Worm (Caenorhabditis elegans) whole organism, L1 larva: ENCODE measurements around the gene T27A8.2.

ENCODE experiments used
- C16A3.4 ChIP-seq: fragments of 150-350 bp; optimal IDR thresholded peaks from 2 replicates; lab custom pipeline; 2014; ENCODE audit warnings: missing biosample characterization, missing genetic modification characterization
- C34B4.2 ChIP-seq: sonication (generic microtip); optimal IDR thresholded peaks from 2 replicates; lab custom pipeline; 2017; ENCODE audit warnings: mild to moderate bottlenecking, missing genetic modification characterization, missing compliant biosample characterization
- F16B12.6 ChIP-seq: fragments of 150-350 bp; optimal IDR thresholded peaks from 2 replicates; lab custom pipeline; 2014; ENCODE audit warnings: missing biosample characterization, missing genetic modification characterization
- Y116A8C.19 ChIP-seq: sonication (generic microtip); optimal IDR thresholded peaks from 2 replicates; lab custom pipeline; 2016; ENCODE audit warnings: missing compliant biosample characterization, missing genetic modification characterization, borderline replicate concordance
- aly-2 ChIP-seq: fragments of 150-350 bp; optimal IDR thresholded peaks from 2 replicates; lab custom pipeline; 2014; ENCODE audit warnings: missing biosample characterization, missing genetic modification characterization
- ama-1 ChIP-seq: fragments of 150-350 bp; optimal IDR thresholded peaks from 2 replicates; lab custom pipeline; 2014
- blmp-1 ChIP-seq: fragments of 150-350 bp; optimal IDR thresholded peaks from 2 replicates; lab custom pipeline; 2014; ENCODE audit warnings: missing biosample characterization, missing genetic modification characterization
- ceh-63 ChIP-seq: fragments of 200-800 bp; sonication (Bioruptor generic); optimal IDR thresholded peaks from 2 replicates; lab custom pipeline; 2018; ENCODE audit warnings: mild to moderate bottlenecking, missing genetic modification characterization, missing compliant biosample characterization
- ceh-8 ChIP-seq: fragments of 200-800 bp; sonication (Bioruptor generic); optimal IDR thresholded peaks from 2 replicates; lab custom pipeline; 2018; ENCODE audit warnings: mild to moderate bottlenecking, missing genetic modification characterization, moderate library complexity, missing compliant biosample characterization
- ceh-82 ChIP-seq, 3 experiments: fragments of 150-350 bp in 1 of 3; sonication (generic microtip) in 2 of 3; optimal IDR thresholded peaks; 2 replicates each; lab custom pipeline; 2014 to 2017; ENCODE audit warnings: missing biosample characterization in 3 of 3, missing genetic modification characterization in 3 of 3
- ceh-90 ChIP-seq: sonication (generic microtip); optimal IDR thresholded peaks from 2 replicates; lab custom pipeline; 2016; ENCODE audit warnings: missing genetic modification characterization, missing compliant biosample characterization
- ces-1 ChIP-seq: fragments of 150-350 bp; optimal IDR thresholded peaks from 2 replicates; lab custom pipeline; 2014; ENCODE audit warnings: missing biosample characterization, missing genetic modification reagents, missing genetic modification characterization
- dsc-1 ChIP-seq: sonication (generic microtip); optimal IDR thresholded peaks from 2 replicates; lab custom pipeline; 2016; ENCODE audit warnings: mild to moderate bottlenecking, missing genetic modification characterization, missing compliant biosample characterization
- efl-1 ChIP-seq, 4 experiments: fragments of 150-350 bp; optimal IDR thresholded peaks in 3 of 4; peaks in 1 of 4; 1 replicate in 1 of 4; 2 replicates in 3 of 4; lab custom pipeline; 2014; ENCODE audit warnings: missing biosample characterization in 2 of 4, missing genetic modification characterization in 2 of 4, missing genetic modification reagents in 2 of 4
- efl-3 ChIP-seq: fragments of 200-800 bp; sonication (Bioruptor generic); optimal IDR thresholded peaks from 2 replicates; lab custom pipeline; 2018; ENCODE audit warnings: mild to moderate bottlenecking, missing genetic modification characterization, missing compliant biosample characterization
- egl-13 ChIP-seq: sonication (generic microtip); optimal IDR thresholded peaks from 2 replicates; lab custom pipeline; 2016; ENCODE audit warnings: missing genotype, missing genetic modification reagents, missing genetic modification characterization, missing compliant biosample characterization
- elt-2 ChIP-seq: sonication (generic microtip); optimal IDR thresholded peaks from 2 replicates; lab custom pipeline; 2016; ENCODE audit warnings: missing genetic modification characterization, mild to moderate bottlenecking, inconsistent platforms, missing compliant biosample characterization, missing genetic modification reagents
- elt-3 ChIP-seq, 6 experiments: fragments of 150-350 bp in 1 of 6; sonication (generic microtip); optimal IDR thresholded peaks; 2 replicates each; lab custom pipeline; 2017 to 2018; ENCODE audit warnings: missing biosample characterization in 6 of 6, missing genetic modification characterization in 6 of 6, inconsistent platforms in 1 of 6
- fkh-10 ChIP-seq: sonication (generic microtip); optimal IDR thresholded peaks from 2 replicates; lab custom pipeline; 2017; ENCODE audit warnings: missing biosample characterization, missing genetic modification reagents, missing genetic modification characterization
- fos-1 ChIP-seq: fragments of 150-350 bp; optimal IDR thresholded peaks from 2 replicates; lab custom pipeline; 2014; ENCODE audit warnings: missing biosample characterization, missing genetic modification characterization
- hlh-17 ChIP-seq: fragments of 200-800 bp; sonication (Bioruptor generic); optimal IDR thresholded peaks from 2 replicates; lab custom pipeline; 2018; ENCODE audit warnings: missing genetic modification characterization, mild to moderate bottlenecking, missing compliant biosample characterization, moderate library complexity, borderline replicate concordance
- hlh-4 ChIP-seq: sonication (generic microtip); optimal IDR thresholded peaks from 2 replicates; lab custom pipeline; 2016; ENCODE audit warnings: mild to moderate bottlenecking, missing genetic modification characterization, missing compliant biosample characterization
- hpl-2 ChIP-seq: fragments of 150-350 bp; optimal IDR thresholded peaks from 2 replicates; lab custom pipeline; 2014; ENCODE audit warnings: missing biosample characterization, missing genetic modification reagents, missing genetic modification characterization
- irx-1 ChIP-seq: sonication (generic microtip); optimal IDR thresholded peaks from 2 replicates; lab custom pipeline; 2016; ENCODE audit warnings: missing genetic modification characterization, missing compliant biosample characterization
- lin-15B ChIP-seq: fragments of 150-350 bp; sonication (generic microtip); optimal IDR thresholded peaks from 3 replicates; lab custom pipeline; 2014; ENCODE audit warnings: missing biosample characterization, missing genetic modification characterization
- lin-35 ChIP-seq, 2 experiments: fragments of 150-350 bp; optimal IDR thresholded peaks; 2 replicates each; lab custom pipeline; 2014; ENCODE audit warnings: missing biosample characterization in 2 of 2, missing genetic modification characterization in 2 of 2, missing genetic modification reagents in 2 of 2
- lsy-2 ChIP-seq, 2 experiments: fragments of 150-350 bp; optimal IDR thresholded peaks; 2 replicates each; lab custom pipeline; 2014; ENCODE audit warnings: missing biosample characterization in 2 of 2, missing genetic modification characterization in 2 of 2
- mab-9 ChIP-seq: fragments of 200-800 bp; sonication (Bioruptor generic); IDR thresholded peaks from 2 replicates; pipeline ENCODE4 v1.3.6; 2022; ENCODE audit warnings: missing genetic modification reagents, missing genetic modification characterization, missing compliant biosample characterization
- mef-2 ChIP-seq: fragments of 150-350 bp; optimal IDR thresholded peaks from 2 replicates; lab custom pipeline; 2014; ENCODE audit warnings: missing biosample characterization, missing genetic modification characterization
- nhr-11 ChIP-seq: fragments of 150-350 bp; optimal IDR thresholded peaks from 2 replicates; lab custom pipeline; 2014; ENCODE audit warnings: missing biosample characterization, missing genetic modification characterization
- nhr-19 ChIP-seq: fragments of 200-800 bp; sonication (Bioruptor generic); conservative IDR thresholded peaks from 2 replicates; pipeline ENCODE4 v1.3.6; 2022; ENCODE audit warnings: missing genetic modification characterization, missing compliant biosample characterization
- nhr-20 ChIP-seq: sonication (generic microtip); optimal IDR thresholded peaks from 2 replicates; lab custom pipeline; 2016; ENCODE audit warnings: mild to moderate bottlenecking, missing genetic modification characterization, missing compliant biosample characterization
- nhr-237 ChIP-seq: fragments of 150-350 bp; optimal IDR thresholded peaks from 2 replicates; lab custom pipeline; 2014; ENCODE audit warnings: missing biosample characterization, missing genetic modification characterization
- nhr-28 ChIP-seq: fragments of 150-350 bp; optimal IDR thresholded peaks from 2 replicates; lab custom pipeline; 2014; ENCODE audit warnings: missing biosample characterization, missing genetic modification characterization
- nhr-77 ChIP-seq: fragments of 150-350 bp; optimal IDR thresholded peaks from 2 replicates; lab custom pipeline; 2014; ENCODE audit warnings: missing biosample characterization, missing genetic modification characterization
- nhr-84 ChIP-seq: sonication (generic microtip); optimal IDR thresholded peaks from 2 replicates; lab custom pipeline; 2017; ENCODE audit warnings: missing biosample characterization, missing genetic modification characterization
- nhr-85 ChIP-seq: sonication (generic microtip); peaks from one replicate; lab custom pipeline; 2016; ENCODE audit warnings: missing genetic modification characterization, inconsistent platforms, missing compliant biosample characterization
- nhr-90 ChIP-seq: sonication (generic microtip); optimal IDR thresholded peaks from 2 replicates; lab custom pipeline; 2016; ENCODE audit warnings: mild to moderate bottlenecking, missing genetic modification characterization, missing compliant biosample characterization; ENCODE audit not compliant: poor library complexity
- pax-3 ChIP-seq: fragments of 200-800 bp; sonication (Bioruptor generic); optimal IDR thresholded peaks from 2 replicates; lab custom pipeline; 2018; ENCODE audit warnings: mild to moderate bottlenecking, missing genetic modification characterization, moderate library complexity, missing compliant biosample characterization
- pqm-1 ChIP-seq: sonication (generic microtip); optimal IDR thresholded peaks from 3 replicates; lab custom pipeline; 2017; ENCODE audit warnings: missing biosample characterization, missing genetic modification characterization
- snpc-4 ChIP-seq: fragments of 150-350 bp; optimal IDR thresholded peaks from 2 replicates; lab custom pipeline; 2014; ENCODE audit warnings: missing biosample characterization, missing genetic modification characterization
- sox-4 ChIP-seq: sonication (generic microtip); optimal IDR thresholded peaks from 2 replicates; lab custom pipeline; 2016; ENCODE audit warnings: missing genetic modification characterization, missing compliant biosample characterization
- sptf-1 ChIP-seq: fragments of 150-350 bp; optimal IDR thresholded peaks from 2 replicates; lab custom pipeline; 2014; ENCODE audit warnings: missing biosample characterization, missing genetic modification characterization
- sup-37 ChIP-seq: fragments of 200-800 bp; sonication (Bioruptor generic); optimal IDR thresholded peaks from 2 replicates; lab custom pipeline; 2018; ENCODE audit warnings: mild to moderate bottlenecking, missing genetic modification characterization, missing compliant biosample characterization
- swsn-7 ChIP-seq: sonication (generic microtip); optimal IDR thresholded peaks from 2 replicates; lab custom pipeline; 2016; ENCODE audit warnings: missing genetic modification characterization, missing compliant biosample characterization
- tbx-2 ChIP-seq: sonication (generic microtip); optimal IDR thresholded peaks from 2 replicates; lab custom pipeline; 2016; ENCODE audit warnings: missing genetic modification characterization, missing compliant biosample characterization
- unc-30 ChIP-seq: sonication (generic microtip); optimal IDR thresholded peaks from 2 replicates; lab custom pipeline; 2017; ENCODE audit warnings: missing biosample characterization, missing genetic modification characterization
- unc-62 ChIP-seq: fragments of 150-350 bp; optimal IDR thresholded peaks from 2 replicates; lab custom pipeline; 2014; ENCODE audit warnings: missing biosample characterization, missing genetic modification reagents, missing genetic modification characterization
- unc-86 ChIP-seq: sonication (generic microtip); optimal IDR thresholded peaks from 2 replicates; lab custom pipeline; 2016; ENCODE audit warnings: missing genetic modification characterization, missing compliant biosample characterization
- zag-1 ChIP-seq: fragments of 150-350 bp; optimal IDR thresholded peaks from 2 replicates; lab custom pipeline; 2014; ENCODE audit warnings: missing biosample characterization, missing genetic modification characterization
- zip-4 ChIP-seq: fragments of 200-800 bp; sonication (Bioruptor generic); optimal IDR thresholded peaks from 2 replicates; lab custom pipeline; 2018; ENCODE audit warnings: mild to moderate bottlenecking, missing genetic modification characterization, moderate library complexity, missing compliant biosample characterization
- ztf-11 ChIP-seq, 2 experiments: sonication (generic microtip); optimal IDR thresholded peaks; 2 replicates each; lab custom pipeline; 2016 to 2017; ENCODE audit warnings: missing genetic modification characterization in 2 of 2, missing biosample characterization in 1 of 2, missing compliant biosample characterization in 1 of 2
- ztf-4 ChIP-seq: fragments of 150-350 bp; optimal IDR thresholded peaks from 2 replicates; lab custom pipeline; 2014; ENCODE audit warnings: missing biosample characterization, missing genetic modification characterization

The T27A8.2 gene

ce11 chrX:16056404-16056803 lies 2.3 kb downstream of the T27A8.2 start (continued):
- TF ChIP-seq nhr-237 (peak; percentile 95), efl-3 (GFP tag; lab: Kevin White, UChicago) (peak; percentile 86), nhr-20 (tag; lab: Kevin White, UChicago) (peak; percentile 96), lin-35 (GFP tag; optimal IDR thresholded peaks at IDR 0.05; lab: Kevin White, UChicago) (peak; percentile 63 to 90), mab-9 (GFP tag; lab: Robert Waterston, UW) (peak; percentile 97), swsn-7 (tag; lab: Kevin White, UChicago) (peak; percentile 97), fkh-10 (GFP tag; lab: Kevin White, UChicago) (peak; percentile 99), ceh-8 (GFP tag; lab: Kevin White, UChicago) (peak; percentile 98), sup-37 (GFP tag; lab: Kevin White, UChicago) (peak; percentile 84), hlh-17 (no peak), nhr-11 (tag; lab: Kevin White, UChicago) (peak; percentile 97), lin-15B (tag; lab: Kevin White, UChicago) (peak; percentile 51), nhr-28 (peak; percentile 63), snpc-4 (tag; lab: Kevin White, UChicago) (peak; percentile 94), ama-1 (lab: Kevin White, UChicago) (no peak), unc-86 (tag; lab: Kevin White, UChicago) (peak; percentile 94), nhr-19 (GFP tag; lab: Robert Waterston, UW) (peak; percentile 97), fos-1 (peak; percentile 96), ztf-11 (tag; optimal IDR thresholded peaks at IDR 0.05; lab: Kevin White, UChicago) (peak; percentile 18 to 76), egl-13 (tag; lab: Kevin White, UChicago) (peak; percentile 96), ces-1 (GFP tag; lab: Kevin White, UChicago) (no peak), ztf-4 (tag; lab: Kevin White, UChicago) (peak; percentile 97), hpl-2 (peak; percentile 97), nhr-85 (tag; lab: Kevin White, UChicago) (peak; percentile 97), tbx-2 (tag; lab: Kevin White, UChicago) (peak; percentile 98), sptf-1 (tag; lab: Kevin White, UChicago) (no peak), dsc-1 (peak; percentile 100), C16A3.4 (tag; lab: Kevin White, UChicago) (peak; percentile 98), elt-2 (tag; lab: Kevin White, UChicago) (peak; percentile 86), Y116A8C.19 (tag; lab: Kevin White, UChicago) (peak; percentile 17), pqm-1 (tag; lab: Kevin White, UChicago) (peak; percentile 59), unc-30 (tag; lab: Kevin White, UChicago) (peak; percentile 56), ceh-82 (tag; optimal IDR thresholded peaks at IDR 0.05; lab: Kevin White, UChicago) (peak; percentile 97 to 99 (median 99)), elt-3 (tag; optimal IDR thresholded peaks at IDR 0.05; lab: Kevin White, UChicago) (peak in 5 of 6 experiments; percentile 47 to 99 (median 96)), zag-1 (tag; lab: Kevin White, UChicago) (peak; percentile 33), efl-1 (optimal IDR thresholded peaks at IDR 0.05; lab: Kevin White, UChicago) (peak; percentile 80 to 87), efl-1 (GFP tag; optimal IDR thresholded peaks at IDR 0.05 in 1 of 2; lab: Kevin White, UChicago) (peak; percentile 49 to 97), sox-4 (tag; lab: Kevin White, UChicago) (peak; percentile 98), aly-2 (tag; lab: Kevin White, UChicago) (peak; percentile 95), nhr-77 (tag; lab: Kevin White, UChicago) (peak; percentile 98), lsy-2 (tag; optimal IDR thresholded peaks at IDR 0.05; lab: Kevin White, UChicago) (peak; percentile 92 to 94), C34B4.2 (tag; lab: Kevin White, UChicago) (no peak), hlh-4 (tag; lab: Kevin White, UChicago) (peak; percentile 70), mef-2 (tag; lab: Kevin White, UChicago) (peak; percentile 68), irx-1 (peak; percentile 98), blmp-1 (tag; lab: Kevin White, UChicago) (peak; percentile 38), nhr-84 (tag; lab: Kevin White, UChicago) (peak; percentile 44), zip-4 (GFP tag; lab: Kevin White, UChicago) (peak; percentile 91), pax-3 (peak; percentile 89), nhr-90 (tag; lab: Kevin White, UChicago) (peak; percentile 99), F16B12.6 (tag; lab: Kevin White, UChicago) (peak; percentile 20), ceh-90 (tag; lab: Kevin White, UChicago) (no peak), unc-62 (GFP tag; lab: Kevin White, UChicago) (no peak), ceh-63 (GFP tag; lab: Kevin White, UChicago) (peak; percentile 94)
